Worm (Caenorhabditis elegans): Measurements from ENCODE around the gene Y73C8B.5.

Y73C8B.5 gene

DNA sequence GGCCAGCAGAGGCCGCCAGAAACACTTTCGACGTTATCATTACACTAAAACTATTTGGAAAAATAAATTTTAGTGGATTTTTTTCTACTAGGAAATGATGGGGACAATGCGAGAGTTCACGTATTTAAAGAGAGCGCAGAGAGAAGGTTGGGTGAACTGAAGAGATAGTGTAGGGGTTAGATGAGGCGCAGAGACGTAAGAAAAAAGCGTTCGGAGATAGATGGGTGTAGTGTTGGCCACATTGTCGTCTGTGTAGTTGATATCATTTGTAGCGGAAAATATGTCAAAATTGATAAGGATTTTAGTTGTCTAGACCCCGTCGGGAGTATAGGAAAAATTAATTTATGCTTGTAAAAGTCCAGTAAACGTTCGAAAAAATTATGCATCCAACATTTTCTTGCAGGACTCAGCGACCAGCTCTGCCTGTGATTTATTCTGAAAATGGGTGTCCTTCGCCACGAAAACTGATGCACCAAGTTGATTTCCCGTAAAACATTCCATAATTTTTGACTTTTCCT is 3.9 kb upstream of the Y73C8B.5 start, which contains the start of the genes Y73C8B.3 and Y73C8B.9:
Y73C8B.3 (minus strand) TSS at position 147 of the 518 bp plus-strand sequence.
Y73C8B.9 (plus strand) TSS at position 468 of the 518 bp plus-strand sequence.
- TF ChIP-seq unc-62 (GFP tag; optimal IDR thresholded peaks at IDR 0.05), result no peak

DNA sequence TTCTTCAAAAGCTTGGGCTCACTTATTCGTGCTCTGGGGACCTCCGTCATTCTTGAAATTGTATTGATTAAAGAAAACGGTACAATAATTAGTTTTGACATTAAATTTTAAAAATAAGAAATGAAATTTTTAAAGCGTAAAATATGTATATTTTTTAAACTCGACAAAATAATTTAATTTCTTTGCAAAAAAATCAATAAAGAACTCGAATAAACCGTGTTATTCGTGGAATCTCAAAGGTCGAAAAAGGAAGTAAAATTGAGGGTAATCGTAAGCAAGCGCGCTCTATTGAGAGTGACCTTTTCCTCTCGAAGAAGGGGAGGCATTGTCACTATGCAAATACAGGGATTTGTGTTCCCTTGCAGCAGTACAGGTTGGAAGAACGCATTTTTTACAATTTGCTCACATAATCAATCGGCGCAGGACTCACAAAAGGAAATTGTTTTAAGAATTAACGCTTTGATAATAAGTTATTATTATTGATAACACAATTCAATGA is 2.1 kb upstream of the Y73C8B.5 start, which contains the start of gene Y73C8B.2:
Y73C8B.2 (minus strand) TSS at position 51 of the 499 bp plus-strand sequence.
- no peak for TF ChIP-seq unc-62 (GFP tag; optimal IDR thresholded peaks at IDR 0.05)

ce11 chrV:3195814-3196213 is 1.3 kb upstream of the Y73C8B.5 start:
- no peak for TF ChIP-seq unc-62 (GFP tag; optimal IDR thresholded peaks at IDR 0.05)

- TF ChIP-seq unc-62 (GFP tag; optimal IDR thresholded peaks at IDR 0.05), result no peak
Measured at ce11 chrV:3200323-3200722, 3.3 kb downstream of the Y73C8B.5 start, which contains the start of gene K08D9.4. Gene K08D9.4 (minus strand): TSS chrV:3200423.

DNA sequence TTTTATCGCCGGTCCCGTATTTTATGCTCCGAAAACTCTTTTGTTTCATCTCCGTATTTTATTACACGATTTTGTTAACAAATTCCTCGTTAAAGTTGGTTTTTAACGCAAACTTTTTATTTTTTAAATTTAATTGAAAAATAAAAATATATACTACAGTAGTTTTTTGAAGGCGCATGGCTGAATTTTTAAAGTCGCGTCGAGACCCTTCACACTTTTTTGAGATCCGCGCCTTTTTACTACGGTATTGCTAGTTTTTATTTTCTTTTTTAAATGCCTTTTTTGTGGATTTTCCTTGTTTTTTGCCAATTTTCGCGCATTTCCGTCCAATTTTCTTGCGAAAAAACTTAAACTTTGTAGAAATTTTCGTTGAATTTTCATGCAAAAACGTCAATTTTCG is 7.4 kb downstream of the Y73C8B.5 start:
- TF ChIP-seq unc-62 (GFP tag; optimal IDR thresholded peaks at IDR 0.05), result no peak

ce11 chrV:3208940-3209339 is 11.9 kb downstream of the Y73C8B.5 start:
- no peak for TF ChIP-seq unc-62 (GFP tag; optimal IDR thresholded peaks at IDR 0.05)

- TF ChIP-seq unc-62 (GFP tag; optimal IDR thresholded peaks at IDR 0.05), result no peak
Measured at ce11 chrV:3210147-3210546, 13.1 kb downstream of the Y73C8B.5 start, which contains the start of gene apx-1. Gene apx-1 (plus strand): TSS chrV:3210196.

DNA sequence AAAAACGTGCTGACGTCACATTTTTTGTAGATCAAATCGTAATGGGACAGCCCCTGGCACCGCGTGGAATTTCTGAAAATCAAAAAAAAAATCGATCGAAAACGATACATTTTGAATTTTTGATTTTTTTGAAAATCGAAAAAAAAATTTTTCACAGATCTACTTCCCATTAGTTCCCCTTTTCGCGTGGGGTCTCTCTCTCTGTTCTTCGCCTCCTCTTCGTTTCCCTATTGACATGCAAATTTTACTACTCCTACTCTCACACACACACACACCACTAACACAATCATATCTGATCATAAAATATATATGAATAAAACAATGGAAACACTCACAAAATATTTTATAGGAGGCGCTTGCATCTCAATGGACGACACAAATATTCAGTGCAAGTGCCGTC is 21.5 kb downstream of the Y73C8B.5 start:
- no peak for TF ChIP-seq unc-62 (GFP tag; optimal IDR thresholded peaks at IDR 0.05)

- no peak for TF ChIP-seq unc-62 (GFP tag; optimal IDR thresholded peaks at IDR 0.05)
Measured at ce11 chrV:3227373-3227772, 30.3 kb downstream of the Y73C8B.5 start, which contains the start of gene K08D9.2. Gene K08D9.2 (plus strand): TSS chrV:3227673.

DNA sequence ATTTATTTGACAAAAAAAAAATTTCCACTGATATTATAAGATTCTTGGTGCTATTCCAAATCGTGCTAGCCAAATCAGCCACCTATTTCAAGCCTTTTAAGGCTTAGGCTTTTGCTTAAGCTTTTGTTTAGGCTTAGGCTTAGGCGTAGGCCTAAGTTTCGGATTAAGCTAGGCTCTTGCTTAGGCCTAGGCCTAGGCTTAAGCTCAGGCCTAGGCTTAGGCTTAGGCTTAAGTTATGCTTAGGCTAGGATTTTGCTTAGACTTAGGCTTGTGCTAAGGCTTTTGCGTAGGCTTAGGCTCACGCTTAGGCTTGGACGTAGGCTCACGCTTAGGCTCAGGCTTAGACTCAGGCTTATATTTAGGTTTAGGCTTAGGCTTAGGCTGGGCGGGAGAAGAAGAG is 33.1 kb downstream of the Y73C8B.5 start:
- no peak for TF ChIP-seq unc-62 (GFP tag; optimal IDR thresholded peaks at IDR 0.05)

- no peak for TF ChIP-seq unc-62 (GFP tag; optimal IDR thresholded peaks at IDR 0.05)
Measured at ce11 chrV:3230597-3230996, 33.5 kb downstream of the Y73C8B.5 start, which contains the start of gene K08D9.10. Gene K08D9.10 (plus strand): TSS chrV:3230897.

- TF ChIP-seq unc-62 (GFP tag; optimal IDR thresholded peaks at IDR 0.05), result no peak
Measured at ce11 chrV:3234887-3235286, 37.8 kb downstream of the Y73C8B.5 start, which contains the start of gene K08D9.6. Gene K08D9.6 (minus strand): TSS chrV:3234987.

DNA sequence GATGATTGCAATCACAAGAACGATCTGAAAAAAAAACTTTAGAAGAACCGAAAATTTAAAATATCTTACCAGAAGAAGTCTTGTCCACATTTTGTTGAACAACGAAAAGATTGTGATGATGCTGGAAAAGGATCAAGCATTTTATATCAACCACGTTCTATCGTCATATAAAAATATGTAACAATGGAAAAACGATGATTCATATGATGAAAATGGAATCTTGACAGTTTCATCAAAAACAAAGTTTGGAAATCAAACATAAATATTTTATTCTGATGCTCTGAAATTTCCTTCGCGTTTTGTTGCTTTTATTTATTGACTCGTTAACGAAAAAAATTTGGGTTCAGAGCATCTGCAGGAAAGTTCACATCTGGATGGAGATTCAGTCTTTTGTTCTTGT is 39.5 kb downstream of the Y73C8B.5 start, which contains the start of the genes K08D9.9 and str-16:
K08D9.9 (minus strand) TSS at position 101 of the 400 bp plus-strand sequence.
str-16 (plus strand) TSS at position 266 of the 400 bp plus-strand sequence.
- TF ChIP-seq unc-62 (GFP tag; optimal IDR thresholded peaks at IDR 0.05), result no peak

- TF ChIP-seq unc-62 (GFP tag; optimal IDR thresholded peaks at IDR 0.05), result no peak
Measured at ce11 chrV:3241175-3241574, 44.1 kb downstream of the Y73C8B.5 start, which contains the start of gene srj-11. Gene srj-11 (plus strand): TSS chrV:3241424.

DNA sequence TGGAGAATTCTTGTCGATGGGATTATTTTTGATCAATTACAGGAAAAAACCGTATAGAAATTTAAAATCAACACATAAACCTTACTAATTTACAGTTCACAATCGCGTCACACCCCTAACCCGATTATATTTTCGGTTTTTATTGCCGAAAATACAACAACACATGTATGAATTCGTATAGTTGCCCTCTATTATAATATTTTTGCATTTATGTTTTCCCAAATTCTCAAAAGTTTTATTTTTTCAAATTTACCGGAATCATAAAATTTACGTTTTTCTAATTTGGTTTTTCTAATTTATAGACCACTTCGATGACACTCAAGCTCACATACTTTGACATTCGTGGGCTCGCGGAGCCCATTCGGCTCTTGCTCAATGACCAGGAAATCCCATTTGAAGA is 45.9 kb downstream of the Y73C8B.5 start, which contains the start of gene gst-23:
gst-23 (plus strand) TSS at position 301 of the 400 bp plus-strand sequence.
- no peak for TF ChIP-seq unc-62 (GFP tag; optimal IDR thresholded peaks at IDR 0.05)

DNA sequence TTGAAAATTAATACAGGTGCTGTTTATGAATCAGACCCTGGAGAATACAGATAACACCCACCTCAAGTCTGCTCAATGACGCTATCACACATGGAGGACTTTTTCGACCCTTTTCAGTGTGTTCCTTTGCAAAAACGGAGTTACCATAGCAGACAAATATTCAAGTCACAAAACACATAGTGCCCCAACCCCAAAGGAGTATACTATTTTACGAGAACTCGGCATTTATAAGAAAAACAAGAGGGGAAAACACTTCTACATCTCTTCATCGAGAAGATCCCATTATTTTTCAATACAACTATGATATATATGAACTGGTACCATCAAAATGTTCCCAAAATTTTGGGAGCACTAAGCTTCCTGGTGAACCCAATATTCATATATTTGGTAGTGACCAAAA is 47.6 kb downstream of the Y73C8B.5 start, which contains the start of gene srj-7:
srj-7 (plus strand) TSS at position 301 of the 400 bp plus-strand sequence.
- no peak for TF ChIP-seq unc-62 (GFP tag; optimal IDR thresholded peaks at IDR 0.05)

DNA sequence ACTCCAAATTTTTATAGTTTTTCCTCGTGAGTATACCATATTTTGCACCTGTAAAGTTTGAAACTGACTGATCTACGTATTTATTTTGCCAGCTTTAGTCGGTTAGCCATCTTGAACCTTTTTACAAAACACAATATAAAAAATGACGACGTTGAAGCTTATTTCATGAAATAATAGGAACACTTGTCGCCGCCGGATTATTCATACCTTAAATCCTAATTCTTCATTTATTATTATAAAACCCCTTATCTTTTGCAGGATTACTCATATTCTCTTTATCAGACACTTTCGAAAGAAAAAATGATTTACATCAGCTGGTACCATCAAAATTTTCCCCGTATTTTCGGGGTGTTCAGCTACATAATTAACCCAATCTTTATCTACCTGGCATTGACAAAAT is 50.4 kb downstream of the Y73C8B.5 start, which contains the start of gene srj-8:
srj-8 (plus strand) TSS at position 301 of the 400 bp plus-strand sequence.
- TF ChIP-seq unc-62 (GFP tag; optimal IDR thresholded peaks at IDR 0.05), result no peak

Data from whole organism, dauer.